Fruit fly (Drosophila melanogaster) S2 (cell line): ENCODE measurements around the gene dnt.

Source experiments
- CG8478 ChIP-seq: fragments of >200 bp; optimal IDR thresholded peaks from 2 replicates; lab custom pipeline; 2018
- CTCF ChIP-seq, 2 experiments: fragments of >200 bp; optimal IDR thresholded peaks; 2 replicates each; lab custom pipeline; 2018

- TF ChIP-seq CG8478 (lab: Kevin White, UChicago), result no peak
- no peak for TF ChIP-seq CTCF (optimal IDR thresholded peaks at IDR 0.05; lab: Kevin White, UChicago)
Observed at dm6 chr2L:19317778-19318177, 45.2 kb downstream of the dnt start.
